Fruit fly (Drosophila melanogaster) Kc167 (cell line): ENCODE results near the gene CG43750.

Experiments
- Myc ChIP-seq: fragments of >200 bp; optimal IDR thresholded peaks from 2 replicates; lab custom pipeline; 2017; ENCODE audit warnings: missing external identifiers
- h ChIP-seq: fragments of >200 bp; optimal IDR thresholded peaks from 3 replicates; lab custom pipeline; 2018; ENCODE audit warnings: missing external identifiers
- insv ChIP-seq: fragments of >200 bp; optimal IDR thresholded peaks from 3 replicates; lab custom pipeline; 2018; ENCODE audit warnings: missing external identifiers
- psq ChIP-seq: fragments of >200 bp; optimal IDR thresholded peaks from 2 replicates; lab custom pipeline; 2017; ENCODE audit warnings: missing external identifiers
- ttk ChIP-seq: sonication (Bioruptor generic); optimal IDR thresholded peaks from 2 replicates; lab custom pipeline; 2017; ENCODE audit warnings: missing external identifiers

- TF ChIP-seq ttk (lab: Kevin White, UChicago) (no peak), Myc (lab: Kevin White, UChicago) (no peak), insv (lab: Kevin White, UChicago) (no peak), h (lab: Kevin White, UChicago) (no peak), psq (lab: Kevin White, UChicago) (no peak)
Measured at dm6 chr2L:2432809-2433493, 42.5 kb upstream of the CG43750 start.
